Worm (Caenorhabditis elegans): ENCODE measurements around the gene F35F10.5.

Gene F35F10.5

DNA sequence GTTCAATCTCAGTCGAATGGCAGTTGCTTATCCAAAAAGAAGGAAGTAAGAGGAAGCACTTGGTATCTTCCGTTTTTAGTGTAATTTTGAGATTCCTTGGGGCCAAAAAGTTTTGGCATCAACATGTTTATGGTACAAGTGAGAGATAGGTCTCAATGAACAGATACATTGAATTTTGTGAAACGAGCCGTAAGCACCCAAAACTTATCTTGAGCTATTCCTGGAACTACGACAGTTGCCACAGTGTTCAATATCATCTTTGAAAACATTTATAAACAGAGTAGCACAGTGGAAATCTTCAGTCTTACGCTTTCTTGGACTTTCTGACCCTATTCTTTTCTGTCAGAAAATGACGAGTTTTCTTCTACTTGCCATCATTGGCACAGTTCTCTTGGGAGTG lies 9.7 kb upstream of the F35F10.5 start, which contains the start of gene T28A11.3:
TSS of gene T28A11.3 (plus strand) at position 301 of the 400 bp plus-strand sequence.
- TF ChIP-seq pes-1 (GFP tag; IDR thresholded peaks at IDR 0.05) (no peak), sea-1 (GFP tag; conservative IDR thresholded peaks at IDR 0.05) (no peak), tbx-37 (GFP tag; conservative IDR thresholded peaks at IDR 0.05) (no peak), F13C5.2 (tag; optimal IDR thresholded peaks at IDR 0.05) (no peak), tbx-11 (GFP tag; IDR thresholded peaks at IDR 0.05) (no peak), B0310.2 (tag; optimal IDR thresholded peaks at IDR 0.05) (no peak), flt-1 (GFP tag; IDR thresholded peaks at IDR 0.05) (no peak), tra-4 (tag; optimal IDR thresholded peaks at IDR 0.05) (no peak), hnd-1 (tag; optimal IDR thresholded peaks at IDR 0.05) (no peak), hmbx-1 (tag; optimal IDR thresholded peaks at IDR 0.05) (no peak), ceh-13 (GFP tag; optimal IDR thresholded peaks at IDR 0.05) (no peak), ama-1 (optimal IDR thresholded peaks at IDR 0.05) (no peak), ceh-36 (tag; optimal IDR thresholded peaks at IDR 0.05) (no peak)

DNA sequence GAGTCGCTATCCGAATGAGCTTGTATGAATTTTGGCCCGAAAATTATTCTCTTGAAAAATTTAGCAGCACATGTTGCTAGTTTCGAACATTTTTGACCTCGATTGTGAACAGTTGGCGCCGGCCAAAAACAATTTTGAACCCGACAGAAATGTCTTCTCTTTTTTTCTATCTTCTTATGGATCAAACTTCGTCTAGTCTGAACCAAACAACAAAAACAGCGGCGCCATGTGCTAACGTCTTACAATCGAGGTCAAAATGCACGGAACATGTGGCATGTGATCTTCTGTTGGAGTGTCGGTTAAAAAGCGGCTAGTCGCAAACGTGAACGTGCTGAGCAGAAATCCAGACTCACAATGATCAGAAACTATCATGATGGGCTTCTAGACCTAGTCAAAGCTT lies 8.5 kb upstream of the F35F10.5 start:
- TF ChIP-seq tra-4 (tag; optimal IDR thresholded peaks at IDR 0.05), result no peak
- TF ChIP-seq hnd-1 (tag; optimal IDR thresholded peaks at IDR 0.05), result no peak
- TF ChIP-seq ceh-36 (tag; optimal IDR thresholded peaks at IDR 0.05), result no peak
- no peak for TF ChIP-seq flt-1 (GFP tag; IDR thresholded peaks at IDR 0.05)
- TF ChIP-seq ets-7 (tag; optimal IDR thresholded peaks at IDR 0.05), result no peak
- no peak for TF ChIP-seq tbx-37 (GFP tag; conservative IDR thresholded peaks at IDR 0.05)
- TF ChIP-seq hmbx-1 (tag; optimal IDR thresholded peaks at IDR 0.05), result no peak
- TF ChIP-seq tbx-11 (GFP tag; IDR thresholded peaks at IDR 0.05), result no peak
- no peak for TF ChIP-seq aly-1 (tag; optimal IDR thresholded peaks at IDR 0.05)

DNA sequence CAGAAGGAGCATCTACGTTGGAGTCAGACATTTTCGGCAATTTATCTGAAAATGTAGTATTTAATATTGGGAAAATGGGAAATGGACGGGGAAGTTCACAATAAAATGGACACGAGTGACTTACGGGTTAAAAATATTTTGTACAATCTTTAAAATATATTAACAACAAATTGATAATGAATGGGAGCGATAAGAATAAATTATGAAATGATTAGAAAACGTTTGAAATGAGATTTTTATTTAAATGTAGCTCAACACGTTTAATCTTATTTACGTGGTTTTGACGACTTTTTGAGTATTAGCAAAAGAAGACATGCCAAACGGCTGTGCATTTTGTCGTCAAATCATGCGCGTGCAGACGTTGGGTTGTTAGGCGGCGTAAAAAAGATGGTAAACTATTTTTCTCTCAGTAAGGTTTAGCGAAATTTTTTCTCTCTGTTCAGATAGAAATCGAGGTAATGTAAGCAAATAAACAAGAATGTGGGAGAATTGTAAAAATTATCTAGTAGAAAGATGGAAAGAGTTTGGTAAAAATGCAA lies 6.6 kb upstream of the F35F10.5 start, which contains the start of gene fbxa-64:
TSS of gene fbxa-64 (minus strand) at position 51 of the 539 bp plus-strand sequence.
- TF ChIP-seq flt-1 (GFP tag; IDR thresholded peaks at IDR 0.05) (no peak), sea-1 (GFP tag; conservative IDR thresholded peaks at IDR 0.05) (no peak), ceh-13 (GFP tag; optimal IDR thresholded peaks at IDR 0.05) (no peak), ets-7 (tag; optimal IDR thresholded peaks at IDR 0.05) (no peak), F13C5.2 (tag; optimal IDR thresholded peaks at IDR 0.05) (no peak), ama-1 (optimal IDR thresholded peaks at IDR 0.05) (no peak), aly-1 (tag; optimal IDR thresholded peaks at IDR 0.05) (no peak), tbx-11 (GFP tag; IDR thresholded peaks at IDR 0.05) (no peak), hmbx-1 (tag; optimal IDR thresholded peaks at IDR 0.05) (no peak), tbx-37 (GFP tag; conservative IDR thresholded peaks at IDR 0.05) (no peak), hnd-1 (tag; optimal IDR thresholded peaks at IDR 0.05) (no peak), pes-1 (GFP tag; IDR thresholded peaks at IDR 0.05) (no peak), B0310.2 (tag; optimal IDR thresholded peaks at IDR 0.05) (no peak), ceh-36 (tag; optimal IDR thresholded peaks at IDR 0.05) (no peak), scrt-1 (GFP tag; IDR thresholded peaks at IDR 0.05) (no peak), hmg-4 (GFP tag; optimal IDR thresholded peaks at IDR 0.05) (no peak)

ce11 chrV:3279138-3279537 lies 5.6 kb upstream of the F35F10.5 start:
- TF ChIP-seq scrt-1 (GFP tag; IDR thresholded peaks at IDR 0.05), result no peak
- TF ChIP-seq hnd-1 (tag; optimal IDR thresholded peaks at IDR 0.05), result no peak
- no peak for TF ChIP-seq tbx-37 (GFP tag; conservative IDR thresholded peaks at IDR 0.05)
- no peak for TF ChIP-seq ceh-36 (tag; optimal IDR thresholded peaks at IDR 0.05)
- TF ChIP-seq B0310.2 (tag; optimal IDR thresholded peaks at IDR 0.05), result no peak
- no peak for TF ChIP-seq hmg-4 (GFP tag; optimal IDR thresholded peaks at IDR 0.05)
- TF ChIP-seq ama-1 (optimal IDR thresholded peaks at IDR 0.05), result no peak
- no peak for TF ChIP-seq ets-7 (tag; optimal IDR thresholded peaks at IDR 0.05)
- TF ChIP-seq tbx-11 (GFP tag; IDR thresholded peaks at IDR 0.05), result no peak
- no peak for TF ChIP-seq F13C5.2 (tag; optimal IDR thresholded peaks at IDR 0.05)
- no peak for TF ChIP-seq aly-1 (tag; optimal IDR thresholded peaks at IDR 0.05)
- TF ChIP-seq hmbx-1 (tag; optimal IDR thresholded peaks at IDR 0.05), result no peak
- TF ChIP-seq tra-4 (tag; optimal IDR thresholded peaks at IDR 0.05), result no peak
- TF ChIP-seq sea-1 (GFP tag; conservative IDR thresholded peaks at IDR 0.05), result no peak

- TF ChIP-seq ets-7 (tag; optimal IDR thresholded peaks at IDR 0.05), result no peak
Observed at ce11 chrV:3280009-3280408, 4.7 kb upstream of the F35F10.5 start, which contains the start of gene T28A11.2. Gene T28A11.2, plus strand, starts transcription at chrV:3280379.

DNA sequence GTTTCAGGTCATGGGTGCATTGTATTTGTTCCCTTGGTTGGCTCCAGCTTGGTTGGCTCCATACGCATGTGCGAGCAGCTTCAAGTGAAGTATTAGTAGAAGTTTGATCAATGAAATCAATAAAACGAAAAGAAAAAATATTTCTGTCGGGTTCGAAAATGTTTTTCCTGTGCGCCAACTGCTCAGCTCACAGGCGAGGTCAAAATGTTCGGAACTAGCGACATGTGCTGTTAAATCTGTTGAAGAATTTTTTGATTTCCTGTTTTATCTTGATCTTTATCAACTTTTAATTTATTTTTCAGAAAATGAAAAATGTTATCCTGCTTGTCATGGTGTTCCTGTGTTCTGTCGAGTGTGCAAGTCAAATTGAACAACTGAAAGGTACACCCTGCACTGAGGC lies 3.2 kb upstream of the F35F10.5 start, which contains the start of gene T28A11.25:
TSS of gene T28A11.25 (plus strand) at position 301 of the 400 bp plus-strand sequence.
- no peak for TF ChIP-seq sea-1 (GFP tag; conservative IDR thresholded peaks at IDR 0.05)
- no peak for TF ChIP-seq F13C5.2 (tag; optimal IDR thresholded peaks at IDR 0.05)
- no peak for TF ChIP-seq tra-4 (tag; optimal IDR thresholded peaks at IDR 0.05)
- no peak for TF ChIP-seq flt-1 (GFP tag; IDR thresholded peaks at IDR 0.05)
- no peak for TF ChIP-seq hnd-1 (tag; optimal IDR thresholded peaks at IDR 0.05)
- no peak for TF ChIP-seq scrt-1 (GFP tag; IDR thresholded peaks at IDR 0.05)
- no peak for TF ChIP-seq B0310.2 (tag; optimal IDR thresholded peaks at IDR 0.05)
- TF ChIP-seq hmg-4 (GFP tag; optimal IDR thresholded peaks at IDR 0.05), result no peak
- TF ChIP-seq ets-7 (tag; optimal IDR thresholded peaks at IDR 0.05), result no peak
- TF ChIP-seq tbx-11 (GFP tag; IDR thresholded peaks at IDR 0.05), result no peak

DNA sequence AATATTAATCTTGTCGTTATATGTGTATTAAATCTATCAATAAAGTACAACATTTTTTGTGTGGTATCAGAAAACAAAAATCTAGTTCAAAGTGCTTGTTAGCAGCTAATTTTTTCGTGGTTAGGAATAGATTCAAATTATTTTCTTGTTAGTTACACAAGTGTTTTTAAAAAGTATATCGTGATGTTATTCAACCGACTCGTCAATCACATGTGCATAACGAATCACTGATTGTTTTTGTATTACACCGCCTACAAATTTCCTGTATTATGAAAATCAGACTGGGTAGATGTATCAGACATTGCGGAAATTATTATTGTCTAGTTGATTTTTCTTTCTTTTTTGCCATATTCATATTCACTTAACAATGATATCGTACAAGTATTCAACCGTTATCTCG lies 1.8 kb upstream of the F35F10.5 start, which contains the start of gene str-64:
TSS of gene str-64 (plus strand) at position 301 of the 400 bp plus-strand sequence.
- TF ChIP-seq tbx-11 (GFP tag; IDR thresholded peaks at IDR 0.05), result no peak
- TF ChIP-seq ceh-36 (tag; optimal IDR thresholded peaks at IDR 0.05), result no peak
- TF ChIP-seq sea-1 (GFP tag; conservative IDR thresholded peaks at IDR 0.05), result no peak
- TF ChIP-seq ceh-13 (GFP tag; optimal IDR thresholded peaks at IDR 0.05), result no peak

DNA sequence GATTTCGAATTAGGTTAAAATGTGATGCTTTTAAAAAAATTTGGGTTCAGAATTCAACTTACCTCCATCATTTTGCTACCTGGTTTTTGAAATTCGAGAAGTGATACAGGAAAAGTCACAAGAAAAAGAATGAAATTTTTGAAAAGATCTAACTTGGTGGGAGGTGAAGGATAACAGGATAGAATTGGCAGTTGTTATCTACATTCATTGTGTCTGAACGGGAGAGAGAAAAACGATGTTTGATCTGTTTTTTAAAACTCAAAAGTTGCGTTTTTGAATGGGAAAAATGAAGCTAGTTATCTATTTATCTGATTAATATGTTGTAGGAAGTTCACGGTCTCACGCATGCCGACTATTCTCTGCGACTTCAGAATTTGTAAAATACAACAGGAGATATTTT lies 2.6 kb downstream of the F35F10.5 start, which contains the start of gene F35F10.7:
TSS of gene F35F10.7 (minus strand) at position 101 of the 400 bp plus-strand sequence.
- TF ChIP-seq ama-1 (optimal IDR thresholded peaks at IDR 0.05) (no peak), hnd-1 (tag; optimal IDR thresholded peaks at IDR 0.05) (no peak), aly-1 (tag; optimal IDR thresholded peaks at IDR 0.05) (no peak), hmg-4 (GFP tag; optimal IDR thresholded peaks at IDR 0.05) (no peak), sea-1 (GFP tag; conservative IDR thresholded peaks at IDR 0.05) (no peak), tra-4 (tag; optimal IDR thresholded peaks at IDR 0.05) (no peak)
